Fruit fly (Drosophila melanogaster): ENCODE data around the gene Meics.

Meics gene

DNA sequence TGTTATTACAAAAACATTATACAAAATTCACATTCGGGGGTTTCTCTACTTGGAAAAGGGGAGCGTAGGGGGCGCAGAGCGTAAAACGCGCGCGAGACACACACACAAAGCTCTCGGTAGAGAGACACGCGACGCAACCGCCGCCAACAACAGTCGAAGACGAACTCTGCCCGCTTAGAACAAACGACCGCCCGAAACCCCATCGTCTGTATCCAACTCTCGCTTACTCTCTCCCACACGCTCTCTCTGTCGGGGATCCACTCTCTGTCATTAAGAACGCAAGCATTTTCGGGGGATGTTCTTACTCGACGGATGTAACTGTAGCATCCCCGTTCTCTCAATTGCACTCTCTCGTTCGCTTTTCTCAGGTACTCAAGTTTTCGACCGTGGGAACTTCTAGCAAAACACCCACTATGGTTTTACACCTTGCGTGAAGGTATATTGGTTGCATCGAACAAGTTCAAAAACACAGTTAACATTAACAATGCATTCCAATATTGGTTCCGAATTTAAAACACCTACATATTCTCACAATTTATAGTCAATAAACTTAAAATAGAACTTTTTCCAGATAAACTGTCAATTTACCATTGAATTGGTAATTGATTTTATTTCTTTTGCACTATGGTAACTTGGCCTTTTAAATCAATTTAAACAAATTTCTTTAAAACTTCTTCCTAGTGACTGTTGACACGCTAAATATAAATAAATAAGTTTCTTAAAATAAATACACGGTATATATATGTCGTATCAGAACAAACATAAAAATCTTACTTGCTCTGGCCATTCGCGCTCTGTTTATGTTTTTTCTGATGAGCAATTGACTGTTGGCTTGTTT lies 44.5 kb downstream of the Meics start (continued):
- TF ChIP-seq HmgZ (tag; optimal IDR thresholded peaks at IDR 0.05) (peak; percentile 87), onecut (GFP tag; IDR thresholded peaks at IDR 0.05) (peak; percentile 64), CG14050 (GFP tag; IDR thresholded peaks at IDR 0.05) (peak; percentile 64; the same call in 2 of the 3 replicates), slou (GFP tag; optimal IDR thresholded peaks at IDR 0.05) (peak; percentile 71), Atf6 (GFP tag; IDR thresholded peaks at IDR 0.05) (peak; percentile 82), gsb-n (tag; optimal IDR thresholded peaks at IDR 0.05) (peak; percentile 89), CG34422 (GFP tag; IDR thresholded peaks at IDR 0.05) (peak; percentile 69; the same call in 2 of the 3 replicates), Usf (GFP tag; optimal IDR thresholded peaks at IDR 0.05) (peak; percentile 85), MTF-1 (GFP tag; optimal IDR thresholded peaks at IDR 0.05; ENCODE audit: borderline replicate concordance) (no peak), cas (GFP tag; IDR thresholded peaks at IDR 0.05) (no peak), HLH3B (GFP tag; IDR thresholded peaks at IDR 0.05) (peak; percentile 82), sr (GFP tag; IDR thresholded peaks at IDR 0.05) (0 out of 3 replicates have a peak, but pooled peaks have one; percentile 19), oc (tag; optimal IDR thresholded peaks at IDR 0.05) (peak; percentile 50), jing (GFP tag; optimal IDR thresholded peaks at IDR 0.05) (peak; percentile 88), Kr (GFP tag; optimal IDR thresholded peaks at IDR 0.05) (peak; percentile 52), Fer3 (tag; optimal IDR thresholded peaks at IDR 0.05) (peak; percentile 88), Tbp (GFP tag; optimal IDR thresholded peaks at IDR 0.05) (no peak), CG6689 (GFP tag; IDR thresholded peaks at IDR 0.05) (peak; percentile 87), CG10321 (GFP tag; IDR thresholded peaks at IDR 0.05) (no peak), Sin3A (optimal IDR thresholded peaks at IDR 0.05) (no peak), CG30403 (GFP tag; optimal IDR thresholded peaks at IDR 0.05) (peak; percentile 95), CG3995 (GFP tag; optimal IDR thresholded peaks at IDR 0.05) (peak; percentile 45), mirr (GFP tag; optimal IDR thresholded peaks at IDR 0.05) (no peak), CG6765 (GFP tag; optimal IDR thresholded peaks at IDR 0.05) (peak; percentile 86), YL-1 (GFP tag; optimal IDR thresholded peaks at IDR 0.05) (peak; percentile 70), mld (GFP tag; IDR thresholded peaks at IDR 0.05; ENCODE audit: partially characterized antibody) (0 out of 3 replicates have a peak, but pooled peaks have one; percentile 46), Blimp-1 (GFP tag; optimal IDR thresholded peaks at IDR 0.05) (peak; percentile 87), CG2116 (GFP tag; optimal IDR thresholded peaks at IDR 0.05) (peak; percentile 70), Myb (GFP tag; optimal IDR thresholded peaks at IDR 0.05) (peak; percentile 78), CG7357 (GFP tag; IDR thresholded peaks at IDR 0.05) (peak; percentile 75), CkIIα-i1 (GFP tag; IDR thresholded peaks at IDR 0.05) (no peak), tx (GFP tag; optimal IDR thresholded peaks at IDR 0.05) (peak; percentile 91), CG7372 (GFP tag; IDR thresholded peaks at IDR 0.05) (peak; percentile 74), dm (GFP tag; optimal IDR thresholded peaks at IDR 0.05) (peak; percentile 82), CG17361 (GFP tag; IDR thresholded peaks at IDR 0.05) (peak; percentile 96), zen2 (GFP tag; IDR thresholded peaks at IDR 0.05; ENCODE audit: partially characterized antibody) (peak; percentile 75; the same call in 1 of the 3 replicates), Hmx (GFP tag; optimal IDR thresholded peaks at IDR 0.05) (peak; percentile 75), CG1602 (GFP tag; optimal IDR thresholded peaks at IDR 0.05) (peak; percentile 92), Deaf1 (tag; optimal IDR thresholded peaks at IDR 0.05) (peak; percentile 90), gcm2 (GFP tag; optimal IDR thresholded peaks at IDR 0.05) (peak; percentile 87), crp (GFP tag; optimal IDR thresholded peaks at IDR 0.05) (peak in 1 of 2 experiments; percentile 51), shn (GFP tag; optimal IDR thresholded peaks at IDR 0.05) (peak; percentile 91), C15 (GFP tag; IDR thresholded peaks at IDR 0.05) (peak; percentile 67; the same call in 1 of the 3 replicates), CG2875 (GFP tag; optimal IDR thresholded peaks at IDR 0.05) (peak; percentile 84), Sox102F (GFP tag; optimal IDR thresholded peaks at IDR 0.05) (peak; percentile 92), CG13424 (tag; optimal IDR thresholded peaks at IDR 0.05) (peak; percentile 93), NK7.1 (GFP tag; optimal IDR thresholded peaks at IDR 0.05) (peak; percentile 59), CTCF (GFP tag; optimal IDR thresholded peaks at IDR 0.05) (peak; percentile 49), CG11696 (GFP tag; IDR thresholded peaks at IDR 0.05) (0 out of 2 replicates have a peak, but pooled peaks have one; percentile 21), Optix (GFP tag; IDR thresholded peaks at IDR 0.05) (peak; percentile 50; the same call in 1 of the 3 replicates)

All from whole organism, embryonic.